Fruit fly (Drosophila melanogaster): ENCODE data around the gene CG3792.
A peak's percentile ranks its signal among the peaks of the same experiment; 100 is the strongest.

Gene CG3792

dm6 chr2L:4976988-4977551 is at the start of gene CG3792, which contains the start of gene Gmd:
TSS of gene CG3792 (plus strand) at chr2L:4977312.
TSS of gene Gmd (minus strand) at chr2L:4977023.
- TF ChIP-seq CG10274 (GFP tag; optimal IDR thresholded peaks at IDR 0.05) (peak; percentile 77), ken (GFP tag; IDR thresholded peaks at IDR 0.05) (peak; percentile 95), CG34422 (GFP tag; IDR thresholded peaks at IDR 0.05) (peak; percentile 98), crol (GFP tag; IDR thresholded peaks at IDR 0.05) (peak; percentile 62), lov (optimal IDR thresholded peaks at IDR 0.05) (no peak), lov (GFP tag; IDR thresholded peaks at IDR 0.05) (peak; percentile 76; the same call in 2 of the 3 replicates), Nf-YB (GFP tag; optimal IDR thresholded peaks at IDR 0.05) (peak; percentile 82), CG16863 (GFP tag; optimal IDR thresholded peaks at IDR 0.05) (peak; percentile 95), croc (GFP tag; conservative IDR thresholded peaks at IDR 0.05) (peak; percentile 94), CG11085 (GFP tag; IDR thresholded peaks at IDR 0.05) (peak; percentile 94), kay (GFP tag; optimal IDR thresholded peaks at IDR 0.05) (peak; percentile 96), Hsf (GFP tag; optimal IDR thresholded peaks at IDR 0.05) (peak; percentile 97), D19B (GFP tag; optimal IDR thresholded peaks at IDR 0.05) (peak; percentile 85), CG9797 (GFP tag; optimal IDR thresholded peaks at IDR 0.05) (peak; percentile 45), CG4820 (GFP tag; optimal IDR thresholded peaks at IDR 0.05) (peak; percentile 95), dm (GFP tag; optimal IDR thresholded peaks at IDR 0.05) (peak; percentile 83), CG2116 (GFP tag; optimal IDR thresholded peaks at IDR 0.05) (peak; percentile 92), CkIIα-i1 (GFP tag; IDR thresholded peaks at IDR 0.05) (0 out of 2 replicates have a peak, but pooled peaks have one; percentile 41), CG6254 (GFP tag; optimal IDR thresholded peaks at IDR 0.05) (peak; percentile 90), Adf1 (GFP tag; IDR thresholded peaks at IDR 0.05) (peak; percentile 83), CG9437 (GFP tag; optimal IDR thresholded peaks at IDR 0.05) (peak; percentile 91), Lhr (GFP tag; optimal IDR thresholded peaks at IDR 0.05) (peak; percentile 81), eyg (GFP tag; optimal IDR thresholded peaks at IDR 0.05) (peak; percentile 67), Drgx (GFP tag; IDR thresholded peaks at IDR 0.05) (peak; percentile 95), chm (GFP tag; IDR thresholded peaks at IDR 0.05) (peak; percentile 91), Ada2b (GFP tag; IDR thresholded peaks at IDR 0.05) (peak; percentile 96), gro (GFP tag; optimal IDR thresholded peaks at IDR 0.05) (peak; percentile 87), Scr (GFP tag; IDR thresholded peaks at IDR 0.05; ENCODE audit: partially characterized antibody) (peak; percentile 82), CG10979 (tag; optimal IDR thresholded peaks at IDR 0.05) (peak; percentile 92), CG17912 (GFP tag; optimal IDR thresholded peaks at IDR 0.05) (peak; percentile 64), lbe (GFP tag; optimal IDR thresholded peaks at IDR 0.05) (peak; percentile 91), Sry-δ (GFP tag; optimal IDR thresholded peaks at IDR 0.05) (peak; percentile 77), CG4424 (GFP tag; optimal IDR thresholded peaks at IDR 0.05) (peak; percentile 97), Deaf1 (tag; optimal IDR thresholded peaks at IDR 0.05) (no peak), fd96Cb (tag; optimal IDR thresholded peaks at IDR 0.05) (peak; percentile 91), zen2 (GFP tag; IDR thresholded peaks at IDR 0.05; ENCODE audit: partially characterized antibody) (peak; percentile 72; the same call in 2 of the 3 replicates), C15 (GFP tag; IDR thresholded peaks at IDR 0.05) (peak; percentile 92), Stat92E (GFP tag; optimal IDR thresholded peaks at IDR 0.05) (peak in 1 of 3 experiments; percentile 82), dimm (GFP tag; IDR thresholded peaks at IDR 0.05) (peak; percentile 84), gsb (GFP tag; IDR thresholded peaks at IDR 0.05) (peak; percentile 91), Fer2 (tag; optimal IDR thresholded peaks at IDR 0.05) (peak; percentile 92), CG13296 (GFP tag; optimal IDR thresholded peaks at IDR 0.05) (peak; percentile 95), sob (GFP tag; IDR thresholded peaks at IDR 0.05) (peak; percentile 97), CG17328 (GFP tag; IDR thresholded peaks at IDR 0.05) (peak; percentile 97), CG10321 (GFP tag; IDR thresholded peaks at IDR 0.05) (peak; percentile 81), h (optimal IDR thresholded peaks at IDR 0.05) (no peak), twi (tag; optimal IDR thresholded peaks at IDR 0.05) (peak; percentile 87), scrt (GFP tag; optimal IDR thresholded peaks at IDR 0.05) (no peak), hkb (optimal IDR thresholded peaks at IDR 0.05) (peak; percentile 17), hkb (GFP tag; IDR thresholded peaks at IDR 0.05) (peak; percentile 96), Awh (GFP tag; IDR thresholded peaks at IDR 0.05) (peak; percentile 96)
